Fruit fly (Drosophila melanogaster): Measurements from ENCODE around the gene hng3.

The hng3 gene

dm6 chr3L:700160-700917, 55.0 kb downstream of the hng3 start (continued):
- TF ChIP-seq CkIIα-i1 (GFP tag; IDR thresholded peaks at IDR 0.05), result no peak
- peak; percentile 29 for TF ChIP-seq trem (tag; optimal IDR thresholded peaks at IDR 0.05)
- TF ChIP-seq Gug (GFP tag; IDR thresholded peaks at IDR 0.05), result no peak
- no peak for TF ChIP-seq Gsc (GFP tag; IDR thresholded peaks at IDR 0.05)
- TF ChIP-seq tll (GFP tag; optimal IDR thresholded peaks at IDR 0.05), result no peak
- TF ChIP-seq CG12391 (tag; optimal IDR thresholded peaks at IDR 0.05), result peak; percentile 71
- TF ChIP-seq Awh (GFP tag; IDR thresholded peaks at IDR 0.05), result peak; percentile 43; the same call in 1 of the 2 replicates
- TF ChIP-seq sr (GFP tag; IDR thresholded peaks at IDR 0.05), result no peak
- TF ChIP-seq CG14710 (tag; optimal IDR thresholded peaks at IDR 0.05), result peak; percentile 56
- TF ChIP-seq Doc2 (GFP tag; IDR thresholded peaks at IDR 0.05), result no peak
- TF ChIP-seq CG12155 (GFP tag; optimal IDR thresholded peaks at IDR 0.05), result no peak
- TF ChIP-seq Sox102F (GFP tag; optimal IDR thresholded peaks at IDR 0.05), result peak; percentile 67
- no peak for TF ChIP-seq wek (GFP tag; optimal IDR thresholded peaks at IDR 0.05)
- TF ChIP-seq disco-r (GFP tag; optimal IDR thresholded peaks at IDR 0.05), result no peak
- no peak for TF ChIP-seq pan (optimal IDR thresholded peaks at IDR 0.05)
- peak in 1 of 2 experiments; percentile 53 for TF ChIP-seq pan (GFP tag; optimal IDR thresholded peaks at IDR 0.05 in 1 of 2, IDR thresholded peaks at IDR 0.05 in 1 of 2)
- no peak for TF ChIP-seq CG10321 (GFP tag; IDR thresholded peaks at IDR 0.05)
- TF ChIP-seq CG11504 (tag; optimal IDR thresholded peaks at IDR 0.05), result peak; percentile 73
- TF ChIP-seq CG14014 (GFP tag; IDR thresholded peaks at IDR 0.05), result peak; percentile 53; the same call in 1 of the 2 replicates
- peak; percentile 9; the same call in 1 of the 2 replicates for TF ChIP-seq MBD-R2 (GFP tag; IDR thresholded peaks at IDR 0.05)
- TF ChIP-seq sob (GFP tag; IDR thresholded peaks at IDR 0.05), result peak; percentile 46; the same call in 1 of the 2 replicates
- no peak for TF ChIP-seq Elba2 (GFP tag; optimal IDR thresholded peaks at IDR 0.05)
- no peak for TF ChIP-seq Bgb (GFP tag; IDR thresholded peaks at IDR 0.05; ENCODE audit: partially characterized antibody)
- no peak for TF ChIP-seq Nf-YA (GFP tag; IDR thresholded peaks at IDR 0.05)
- no peak for TF ChIP-seq sd (tag; optimal IDR thresholded peaks at IDR 0.05)
- TF ChIP-seq CG15601 (tag; optimal IDR thresholded peaks at IDR 0.05), result peak; percentile 41
- TF ChIP-seq CG13123 (GFP tag; optimal IDR thresholded peaks at IDR 0.05), result no peak
- TF ChIP-seq Atf6 (GFP tag; IDR thresholded peaks at IDR 0.05), result peak; percentile 57; the same call in 1 of the 2 replicates
- TF ChIP-seq Antp (GFP tag; optimal IDR thresholded peaks at IDR 0.05), result no peak
- no peak for TF ChIP-seq CG33213 (GFP tag; optimal IDR thresholded peaks at IDR 0.05)
- no peak for TF ChIP-seq h (optimal IDR thresholded peaks at IDR 0.05)
- TF ChIP-seq dpn (GFP tag; optimal IDR thresholded peaks at IDR 0.05), result peak; percentile 13 to 60
- peak; percentile 53 for TF ChIP-seq CG30403 (GFP tag; optimal IDR thresholded peaks at IDR 0.05)
- TF ChIP-seq ham (GFP tag; IDR thresholded peaks at IDR 0.05), result no peak
- peak; percentile 49 for TF ChIP-seq nmo (GFP tag; optimal IDR thresholded peaks at IDR 0.05)
- TF ChIP-seq CHES-1-like (GFP tag; optimal IDR thresholded peaks at IDR 0.05), result peak; percentile 42
- no peak for TF ChIP-seq vnd (GFP tag; IDR thresholded peaks at IDR 0.05; ENCODE audit: partially characterized antibody)
- no peak for TF ChIP-seq cg (GFP tag; optimal IDR thresholded peaks at IDR 0.05)
- no peak for TF ChIP-seq pzg (GFP tag; optimal IDR thresholded peaks at IDR 0.05)
- no peak for TF ChIP-seq aop (GFP tag; IDR thresholded peaks at IDR 0.05)
- TF ChIP-seq CG2129 (GFP tag; IDR thresholded peaks at IDR 0.05; ENCODE audit: partially characterized antibody), result no peak
- TF ChIP-seq HLH4C (GFP tag; IDR thresholded peaks at IDR 0.05; ENCODE audit: partially characterized antibody), result no peak
- TF ChIP-seq toy (GFP tag; IDR thresholded peaks at IDR 0.05), result no peak
- peak; percentile 28 for TF ChIP-seq CG8359 (GFP tag; optimal IDR thresholded peaks at IDR 0.05; ENCODE audit: borderline replicate concordance)
- no peak for TF ChIP-seq Usf (GFP tag; optimal IDR thresholded peaks at IDR 0.05)
- TF ChIP-seq Ptx1 (GFP tag; IDR thresholded peaks at IDR 0.05), result peak; percentile 54
- TF ChIP-seq CG11695 (GFP tag; IDR thresholded peaks at IDR 0.05), result peak; percentile 79
- peak; percentile 71; the same call in 2 of the 3 replicates for TF ChIP-seq CG17361 (GFP tag; IDR thresholded peaks at IDR 0.05)
- TF ChIP-seq CG17912 (GFP tag; optimal IDR thresholded peaks at IDR 0.05), result no peak
- no peak for TF ChIP-seq wor (GFP tag; IDR thresholded peaks at IDR 0.05)

Measured in whole organism, embryonic.